Fruit fly (Drosophila melanogaster) whole organism, adult: Measurements from ENCODE around the gene Brr2.

Experiments
- CG11617 ChIP-seq: fragments of 200-800 bp; sonication (Bioruptor generic); optimal IDR thresholded peaks from 2 replicates; lab custom pipeline; 2017; ENCODE audit warnings: mild to moderate bottlenecking, missing biosample characterization, missing genetic modification reagents, missing genetic modification characterization
- CG12768 ChIP-seq: fragments of 200-800 bp; sonication (Bioruptor generic); optimal IDR thresholded peaks from 2 replicates; lab custom pipeline; 2017; ENCODE audit warnings: missing biosample characterization, missing genetic modification characterization, mild to moderate bottlenecking, moderate library complexity, missing genetic modification reagents
- CG14711 ChIP-seq: fragments of 200-800 bp; sonication (Bioruptor generic); optimal IDR thresholded peaks from 2 replicates; lab custom pipeline; 2018; ENCODE audit warnings: missing biosample characterization, mild to moderate bottlenecking, missing genetic modification characterization, moderate library complexity
- CG1620 ChIP-seq: fragments of 200-800 bp; sonication (Bioruptor generic); optimal IDR thresholded peaks from 2 replicates; lab custom pipeline; 2016; ENCODE audit warnings: missing biosample characterization, missing genetic modification characterization
- CG33017 ChIP-seq: fragments of 200-800 bp; sonication (Bioruptor generic); optimal IDR thresholded peaks from 2 replicates; lab custom pipeline; 2018; ENCODE audit warnings: missing biosample characterization, mild to moderate bottlenecking, missing genetic modification characterization, moderate library complexity
- CG5204 ChIP-seq: fragments of 200-800 bp; sonication (Bioruptor generic); optimal IDR thresholded peaks from 2 replicates; lab custom pipeline; 2016; ENCODE audit warnings: missing biosample characterization, missing genetic modification characterization
- CG7045 ChIP-seq: fragments of 200-800 bp; sonication (Bioruptor generic); optimal IDR thresholded peaks from 2 replicates; lab custom pipeline; 2017; ENCODE audit warnings: missing biosample characterization, mild to moderate bottlenecking, missing genetic modification characterization
- CG7101 ChIP-seq: fragments of 200-800 bp; sonication (Bioruptor generic); optimal IDR thresholded peaks from 2 replicates; lab custom pipeline; 2018; ENCODE audit warnings: missing biosample characterization, mild to moderate bottlenecking, missing genetic modification characterization, moderate library complexity
- Clk ChIP-seq: fragments of 200-800 bp; sonication (Bioruptor generic); optimal IDR thresholded peaks from 2 replicates; lab custom pipeline; 2017; ENCODE audit warnings: missing biosample characterization, missing genetic modification characterization
- Crg-1 ChIP-seq: fragments of 200-800 bp; sonication (Bioruptor generic); optimal IDR thresholded peaks from 2 replicates; lab custom pipeline; 2016; ENCODE audit warnings: missing biosample characterization, missing genetic modification characterization
- Hr96 ChIP-seq: fragments of 200-800 bp; sonication (Bioruptor generic); optimal IDR thresholded peaks from 2 replicates; lab custom pipeline; 2016; ENCODE audit warnings: missing biosample characterization, missing genetic modification characterization
- Mnt ChIP-seq: fragments of 200-800 bp; sonication (Bioruptor generic); optimal IDR thresholded peaks from 2 replicates; lab custom pipeline; 2016; ENCODE audit warnings: missing biosample characterization, mild to moderate bottlenecking, missing genetic modification characterization
- bab1 ChIP-seq: fragments of 200-800 bp; sonication (Bioruptor generic); optimal IDR thresholded peaks from 3 replicates; lab custom pipeline; 2019; ENCODE audit warnings: missing biosample characterization, mild to moderate bottlenecking, missing genetic modification characterization, moderate library complexity
- cic ChIP-seq: fragments of 200-800 bp; sonication (Bioruptor generic); optimal IDR thresholded peaks from 2 replicates; lab custom pipeline; 2017; ENCODE audit warnings: missing biosample characterization, mild to moderate bottlenecking, missing genetic modification characterization, moderate library complexity
- cnc ChIP-seq, 2 experiments: fragments of >200 bp; optimal IDR thresholded peaks; 2 replicates each; lab custom pipeline; 2017
- kay ChIP-seq: fragments of 200-800 bp; sonication (Bioruptor generic); peaks from one replicate; lab custom pipeline; 2016; ENCODE audit warnings: missing biosample characterization, missing genetic modification characterization, borderline replicate concordance
- ovo ChIP-seq: fragments of 200-800 bp; sonication (Bioruptor generic); optimal IDR thresholded peaks from 2 replicates; lab custom pipeline; 2016; ENCODE audit warnings: missing biosample characterization, missing genetic modification characterization
- pad ChIP-seq: fragments of 200-800 bp; sonication (Bioruptor generic); optimal IDR thresholded peaks from 3 replicates; lab custom pipeline; 2017; ENCODE audit warnings: missing biosample characterization, missing genetic modification characterization, mild to moderate bottlenecking, moderate library complexity, missing genetic modification reagents
- tj ChIP-seq: fragments of 200-800 bp; sonication (Bioruptor generic); optimal IDR thresholded peaks from 3 replicates; lab custom pipeline; 2017; ENCODE audit warnings: missing biosample characterization, mild to moderate bottlenecking, missing genetic modification characterization, moderate library complexity
- toe ChIP-seq: fragments of 200-800 bp; sonication (Bioruptor generic); optimal IDR thresholded peaks from 2 replicates; lab custom pipeline; 2016; ENCODE audit warnings: missing biosample characterization, missing genetic modification characterization

The Brr2 gene

DNA sequence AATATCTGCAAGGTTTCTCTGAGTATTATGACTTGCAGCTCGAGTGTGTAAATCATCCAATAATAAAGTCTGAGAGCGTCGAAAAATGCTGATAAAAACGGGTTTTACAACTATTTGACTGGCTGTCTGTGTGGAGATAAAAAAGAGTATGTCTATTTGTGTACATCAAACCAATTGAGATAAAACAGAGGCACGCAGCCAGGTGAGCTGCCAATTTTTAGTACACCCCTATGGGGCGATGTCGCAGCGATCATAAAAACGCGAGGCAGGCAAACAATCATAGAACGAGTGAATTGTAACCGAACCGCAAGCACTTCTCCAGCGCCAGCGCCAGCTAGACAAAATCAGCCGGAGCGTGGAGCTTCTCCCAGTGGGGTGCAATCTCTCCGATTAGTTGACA lies 12.2 kb upstream of the Brr2 start, which contains the start of gene CG17027:
TSS of gene CG17027 (plus strand) at position 189 of the 400 bp plus-strand sequence.
- TF ChIP-seq cic = peak; percentile 59
- no peak for TF ChIP-seq Mnt (GFP tag; lab: Kevin White, UChicago)
- no peak for TF ChIP-seq CG5204 (GFP tag; lab: Kevin White, UChicago)

DNA sequence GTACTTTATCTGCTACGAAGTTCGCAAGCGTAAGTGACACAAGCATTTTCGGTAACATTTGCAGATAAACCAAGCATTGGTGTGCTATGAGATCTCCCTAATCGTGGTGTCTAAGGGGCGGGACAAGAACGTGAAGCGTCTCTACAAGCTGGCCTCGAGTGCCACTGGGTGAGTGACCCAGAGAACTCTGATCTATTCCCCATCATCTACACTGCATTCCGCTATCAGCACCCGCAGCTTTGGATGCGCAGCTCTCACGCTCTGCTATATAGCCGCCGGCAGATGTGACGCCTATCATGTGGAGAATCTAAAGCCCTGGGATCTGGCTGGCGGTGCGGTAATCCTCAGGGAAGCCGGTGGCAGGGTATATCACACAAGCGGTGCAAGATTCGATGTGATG lies 11.6 kb upstream of the Brr2 start:
- TF ChIP-seq ovo (GFP tag; lab: Kevin White, UChicago) = no peak
- no peak for TF ChIP-seq kay
- TF ChIP-seq cic = no peak
- TF ChIP-seq CG33017 (tag; lab: Kevin White, UChicago) = no peak
- no peak for TF ChIP-seq CG5204 (GFP tag; lab: Kevin White, UChicago)
- no peak for TF ChIP-seq tj
- TF ChIP-seq CG14711 = no peak
- TF ChIP-seq pad = no peak
- no peak for TF ChIP-seq Clk
- TF ChIP-seq Mnt (GFP tag; lab: Kevin White, UChicago) = no peak
- no peak for TF ChIP-seq CG7101 (tag; lab: Kevin White, UChicago)
- TF ChIP-seq Crg-1 (GFP tag; lab: Kevin White, UChicago) = no peak
- TF ChIP-seq CG7045 = no peak
- TF ChIP-seq CG11617 (GFP tag; lab: Kevin White, UChicago) = no peak

DNA sequence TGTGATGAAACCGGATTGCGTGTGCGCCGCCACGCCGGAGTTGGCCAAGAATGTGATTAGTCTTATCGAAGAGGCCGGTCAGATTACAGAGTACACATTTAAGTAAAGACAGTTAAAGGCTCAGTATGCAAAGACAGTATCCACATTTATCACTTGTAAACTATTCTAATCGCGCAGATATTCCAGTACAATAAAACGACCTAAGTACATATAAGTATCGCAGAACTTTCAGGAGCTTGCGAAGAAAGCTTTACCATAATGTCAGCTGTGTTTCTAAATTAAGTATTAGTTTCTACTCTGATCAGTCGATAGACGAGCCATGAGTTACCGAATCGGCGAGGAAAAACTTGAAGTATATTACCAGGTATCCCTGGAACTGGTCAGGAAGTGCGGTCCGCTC lies 10.6 kb upstream of the Brr2 start, which contains the start of gene CG17028:
TSS of gene CG17028 (plus strand) at position 301 of the 400 bp plus-strand sequence.
- TF ChIP-seq CG12768 (GFP tag; lab: Kevin White, UChicago) (no peak), CG33017 (tag; lab: Kevin White, UChicago) (peak; percentile 24)

DNA sequence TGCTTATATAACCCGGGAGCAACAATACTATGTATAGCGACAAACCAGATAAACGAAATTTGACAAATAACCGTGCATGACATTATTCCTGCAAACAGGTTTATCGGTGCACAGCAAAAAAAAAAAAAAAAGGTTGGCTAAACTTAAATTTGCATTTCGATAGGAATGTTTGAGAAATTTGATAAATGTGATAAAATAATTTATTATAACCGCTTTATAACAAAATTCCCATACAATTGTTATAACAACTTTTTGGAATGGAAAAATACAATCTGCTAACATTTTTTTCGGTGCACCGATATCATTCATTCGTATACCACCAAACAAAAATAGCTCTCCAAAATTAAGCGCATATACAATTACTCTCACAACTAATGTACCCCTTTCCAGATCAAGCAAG lies 9.9 kb upstream of the Brr2 start:
- TF ChIP-seq CG7045 (peak; percentile 8), toe (no peak), CG1620 (GFP tag; lab: Kevin White, UChicago) (no peak), CG14711 (peak; percentile 61), pad (no peak), cic (no peak), CG5204 (GFP tag; lab: Kevin White, UChicago) (peak; percentile 30), cnc (optimal IDR thresholded peaks at IDR 0.05; lab: Kevin White, UChicago) (no peak), CG33017 (tag; lab: Kevin White, UChicago) (peak; percentile 39), CG11617 (GFP tag; lab: Kevin White, UChicago) (peak; percentile 31), kay (no peak), tj (no peak), bab1 (peak; percentile 33), Clk (no peak), ovo (GFP tag; lab: Kevin White, UChicago) (no peak), Crg-1 (GFP tag; lab: Kevin White, UChicago) (no peak), CG7101 (tag; lab: Kevin White, UChicago) (peak; percentile 24), CG12768 (GFP tag; lab: Kevin White, UChicago) (no peak), Mnt (GFP tag; lab: Kevin White, UChicago) (no peak), Hr96 (no peak)

DNA sequence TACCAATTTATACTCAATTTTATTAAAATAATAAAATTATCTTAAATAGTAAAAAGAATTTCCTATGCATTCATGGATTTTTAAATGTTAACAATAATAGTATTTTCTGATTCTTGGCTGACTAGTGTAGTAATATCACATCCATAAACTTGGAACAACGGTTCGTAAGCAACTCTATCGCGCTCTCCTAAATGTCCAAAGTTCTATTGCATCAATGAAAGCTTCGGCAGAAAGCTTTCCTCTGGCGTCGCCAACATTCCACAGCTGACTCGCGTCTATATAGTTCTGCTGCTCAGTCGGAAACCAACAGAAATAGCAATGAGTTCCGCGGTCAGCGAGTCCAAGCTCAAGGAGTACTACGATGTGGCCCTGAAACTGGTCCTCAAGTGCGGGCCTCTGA lies 9.1 kb upstream of the Brr2 start, which contains the start of gene CG17029:
TSS of gene CG17029 (plus strand) at position 113 of the 400 bp plus-strand sequence.
- TF ChIP-seq CG11617 (GFP tag; lab: Kevin White, UChicago) = no peak
- TF ChIP-seq Clk = no peak
- peak; percentile 88 for TF ChIP-seq CG14711
- no peak for TF ChIP-seq Mnt (GFP tag; lab: Kevin White, UChicago)
- peak; percentile 62 for TF ChIP-seq cic
- TF ChIP-seq cnc (optimal IDR thresholded peaks at IDR 0.05; lab: Kevin White, UChicago) = no peak
- TF ChIP-seq tj = no peak
- TF ChIP-seq CG5204 (GFP tag; lab: Kevin White, UChicago) = no peak
- no peak for TF ChIP-seq toe
- peak; percentile 19 for TF ChIP-seq bab1
- TF ChIP-seq CG1620 (GFP tag; lab: Kevin White, UChicago) = no peak
- peak; percentile 82 for TF ChIP-seq CG12768 (GFP tag; lab: Kevin White, UChicago)
- no peak for TF ChIP-seq kay
- no peak for TF ChIP-seq Hr96
- no peak for TF ChIP-seq CG7101 (tag; lab: Kevin White, UChicago)
- TF ChIP-seq Crg-1 (GFP tag; lab: Kevin White, UChicago) = no peak
- no peak for TF ChIP-seq ovo (GFP tag; lab: Kevin White, UChicago)
- no peak for TF ChIP-seq CG7045
- peak; percentile 20 for TF ChIP-seq CG33017 (tag; lab: Kevin White, UChicago)
- TF ChIP-seq pad = peak; percentile 16

DNA sequence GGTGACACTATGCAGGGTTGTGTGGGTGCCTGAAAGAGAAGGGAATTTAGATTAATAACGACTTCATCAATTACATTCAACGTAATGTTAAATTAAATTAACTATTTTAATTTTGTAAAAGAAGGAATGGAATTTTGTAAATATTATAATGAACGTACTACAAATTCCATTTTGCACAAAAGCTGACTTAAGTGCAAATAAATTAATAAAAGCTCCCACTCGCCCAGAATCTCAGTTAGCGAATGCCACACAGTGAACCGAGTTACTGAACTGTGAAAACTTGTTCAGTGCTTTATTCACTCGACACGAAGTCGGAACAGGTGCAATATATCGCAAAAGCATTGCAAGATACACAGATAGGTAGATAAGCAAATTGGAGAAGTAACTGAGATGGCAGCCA lies 7.4 kb upstream of the Brr2 start, which contains the start of gene CG17026:
TSS of gene CG17026 (plus strand) at position 301 of the 400 bp plus-strand sequence.
- no peak for TF ChIP-seq CG14711
- peak; percentile 43 for TF ChIP-seq cic
- TF ChIP-seq Crg-1 (GFP tag; lab: Kevin White, UChicago) = no peak
- no peak for TF ChIP-seq CG7101 (tag; lab: Kevin White, UChicago)
- TF ChIP-seq bab1 = no peak

DNA sequence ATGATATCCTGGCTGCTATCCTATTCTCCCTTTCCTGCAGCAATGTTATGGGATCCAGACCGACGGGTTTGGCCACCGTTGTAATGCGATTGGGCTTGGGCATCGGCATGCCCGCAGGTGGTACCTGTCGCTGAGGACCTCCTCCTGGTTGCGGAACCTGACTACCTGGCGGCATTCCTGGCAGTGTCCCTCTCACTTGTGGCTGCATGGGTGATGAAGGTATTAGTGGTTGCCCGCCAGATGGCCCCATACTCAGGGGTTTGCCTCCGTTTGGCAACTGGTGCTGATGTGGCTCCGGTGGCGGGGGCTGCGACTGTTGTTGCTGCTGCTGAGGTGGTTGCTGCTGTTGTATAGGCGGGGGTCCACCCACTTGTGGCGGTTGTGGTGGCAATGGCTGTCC lies 6.5 kb upstream of the Brr2 start:
- TF ChIP-seq toe (no peak), Clk (no peak), kay (no peak), pad (no peak), CG1620 (GFP tag; lab: Kevin White, UChicago) (no peak), CG7101 (tag; lab: Kevin White, UChicago) (no peak), bab1 (no peak), Hr96 (no peak), Mnt (GFP tag; lab: Kevin White, UChicago) (no peak), cnc (optimal IDR thresholded peaks at IDR 0.05; lab: Kevin White, UChicago) (no peak), CG5204 (GFP tag; lab: Kevin White, UChicago) (no peak), CG12768 (GFP tag; lab: Kevin White, UChicago) (no peak)
